Fruit fly (Drosophila melanogaster): ENCODE results near the gene Ge-1.

Gene Ge-1

DNA sequence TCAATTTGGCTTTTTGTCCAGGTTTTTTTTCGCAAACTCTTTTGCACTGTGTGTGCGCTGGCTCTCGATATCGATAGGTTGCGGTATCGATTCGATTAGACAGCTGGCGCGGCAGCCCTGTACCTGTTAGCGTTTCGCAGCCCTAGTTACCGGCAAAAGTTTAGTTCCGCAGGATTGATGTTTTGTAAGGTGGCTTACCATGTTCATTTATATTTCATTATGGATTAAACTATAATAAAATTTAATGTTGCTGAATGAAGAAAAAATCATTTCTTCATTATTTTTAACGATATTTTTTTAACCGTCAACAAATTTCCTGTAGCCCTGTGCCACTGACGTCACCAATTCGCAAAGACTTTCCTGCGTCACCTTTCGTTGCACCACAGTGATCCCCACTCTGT, 5.9 kb upstream of the Ge-1 start, which contains the start of gene Reps (continued):
- peak; percentile 75 for TF ChIP-seq CG14965 (GFP tag; optimal IDR thresholded peaks at IDR 0.05; ENCODE audit: borderline replicate concordance)
- TF ChIP-seq CG18262 (tag; optimal IDR thresholded peaks at IDR 0.05): peak; percentile 98
- peak; percentile 93 for TF ChIP-seq emc (GFP tag; optimal IDR thresholded peaks at IDR 0.05)
- peak; percentile 97 for TF ChIP-seq CG31388 (GFP tag; optimal IDR thresholded peaks at IDR 0.05)
- peak; percentile 99 for TF ChIP-seq ase (GFP tag; IDR thresholded peaks at IDR 0.05)
- TF ChIP-seq CG6272 (GFP tag; IDR thresholded peaks at IDR 0.05): peak; percentile 99

DNA sequence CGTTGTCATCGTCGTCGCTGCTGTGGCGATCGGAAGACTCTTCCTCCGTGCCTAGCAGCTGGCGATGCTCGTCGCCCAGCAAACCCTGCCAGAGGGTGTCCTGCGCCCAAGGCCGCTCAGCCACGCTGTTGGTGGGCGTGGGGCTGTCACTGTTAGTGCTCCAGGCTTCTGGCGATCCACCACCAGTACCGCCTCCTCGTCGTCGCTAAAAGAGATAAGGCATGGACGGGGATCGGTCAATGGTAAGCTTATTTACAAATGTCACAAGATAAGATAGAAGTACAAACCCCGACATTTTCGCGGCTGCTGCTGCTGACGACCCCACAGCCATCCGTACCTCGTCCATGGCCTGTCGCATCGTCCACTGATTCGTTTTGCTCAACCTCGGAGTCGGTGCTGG, 4.6 kb upstream of the Ge-1 start:
- TF ChIP-seq prd (optimal IDR thresholded peaks at IDR 0.05) (peak in 1 of 2 experiments; percentile 12), prd (GFP tag; IDR thresholded peaks at IDR 0.05) (no peak), Med (GFP tag) (peak; percentile 61), Nf-YC (tag; optimal IDR thresholded peaks at IDR 0.05) (no peak)

DNA sequence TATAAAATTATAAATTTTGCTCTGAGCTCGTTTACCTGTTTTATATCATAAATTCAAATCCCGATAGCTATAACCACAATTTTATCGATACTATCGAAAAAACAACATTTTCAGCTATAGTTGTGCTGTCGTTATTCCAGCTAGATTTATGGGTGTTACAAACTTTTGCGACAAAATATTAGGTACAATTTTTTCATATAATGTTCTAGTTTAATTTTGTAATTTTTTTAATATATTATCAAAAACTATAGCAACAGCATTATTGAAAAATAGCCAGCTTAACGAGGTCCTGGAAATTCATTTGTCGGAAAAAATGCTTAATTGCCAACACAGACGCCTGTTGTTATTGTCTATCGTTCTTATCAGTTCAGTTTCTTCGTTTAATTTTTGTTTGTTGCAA, 9.6 kb downstream of the Ge-1 start, which contains the start of gene Wdr59:
Gene Wdr59, plus strand, starts transcription at position 334 of the 400 bp plus-strand sequence.
- TF ChIP-seq oc (tag; optimal IDR thresholded peaks at IDR 0.05): no peak
- TF ChIP-seq CG7928 (GFP tag; optimal IDR thresholded peaks at IDR 0.05): peak; percentile 38
- no peak for TF ChIP-seq Dad (GFP tag; optimal IDR thresholded peaks at IDR 0.05)
- TF ChIP-seq schlank (tag; optimal IDR thresholded peaks at IDR 0.05): no peak
- TF ChIP-seq dati (GFP tag; IDR thresholded peaks at IDR 0.05): no peak
- TF ChIP-seq ash1 (GFP tag; optimal IDR thresholded peaks at IDR 0.05): no peak
- TF ChIP-seq luna (GFP tag; optimal IDR thresholded peaks at IDR 0.05): no peak
- TF ChIP-seq CG10431 (GFP tag; optimal IDR thresholded peaks at IDR 0.05): no peak
- peak; percentile 99 for TF ChIP-seq Sry-β (GFP tag; optimal IDR thresholded peaks at IDR 0.05)
- TF ChIP-seq Abd-B (GFP tag; optimal IDR thresholded peaks at IDR 0.05): peak; percentile 58
- TF ChIP-seq Bdp1 (GFP tag; optimal IDR thresholded peaks at IDR 0.05): no peak
- TF ChIP-seq esg (GFP tag; conservative IDR thresholded peaks at IDR 0.05): 0 out of 2 replicates have a peak, but pooled peaks have one; percentile 9
- peak; percentile 60; the same call in 1 of the 2 replicates for TF ChIP-seq CG2129 (GFP tag; IDR thresholded peaks at IDR 0.05; ENCODE audit: partially characterized antibody)
- TF ChIP-seq Ptx1 (GFP tag; IDR thresholded peaks at IDR 0.05): 0 out of 2 replicates have a peak, but pooled peaks have one; percentile 20
- TF ChIP-seq BtbVII (GFP tag; optimal IDR thresholded peaks at IDR 0.05): no peak
- no peak for TF ChIP-seq HmgD (GFP tag; optimal IDR thresholded peaks at IDR 0.05)
- TF ChIP-seq CG13894 (tag; optimal IDR thresholded peaks at IDR 0.05): no peak
- no peak for TF ChIP-seq gce (GFP tag; IDR thresholded peaks at IDR 0.05)
- TF ChIP-seq Nf-YC (tag; optimal IDR thresholded peaks at IDR 0.05): no peak
- no peak for TF ChIP-seq kay (GFP tag; optimal IDR thresholded peaks at IDR 0.05)
- TF ChIP-seq NC2β (GFP tag; optimal IDR thresholded peaks at IDR 0.05): no peak
- TF ChIP-seq CG7357 (GFP tag; IDR thresholded peaks at IDR 0.05): no peak
- peak; percentile 49 for TF ChIP-seq dmrt11E (tag; optimal IDR thresholded peaks at IDR 0.05)
- TF ChIP-seq odd (GFP tag; optimal IDR thresholded peaks at IDR 0.05): no peak
- TF ChIP-seq mld (GFP tag; IDR thresholded peaks at IDR 0.05; ENCODE audit: partially characterized antibody): no peak
- TF ChIP-seq Mad (GFP tag; optimal IDR thresholded peaks at IDR 0.05): peak; percentile 22
- TF ChIP-seq tin (GFP tag; optimal IDR thresholded peaks at IDR 0.05): peak; percentile 27
- TF ChIP-seq Atf-2 (GFP tag; optimal IDR thresholded peaks at IDR 0.05): no peak
- no peak for TF ChIP-seq CG1024 (GFP tag; IDR thresholded peaks at IDR 0.05)
- TF ChIP-seq Lim3 (GFP tag; IDR thresholded peaks at IDR 0.05): no peak
- no peak for TF ChIP-seq Atf3 (GFP tag; optimal IDR thresholded peaks at IDR 0.05)
- TF ChIP-seq CG3995 (GFP tag; optimal IDR thresholded peaks at IDR 0.05): no peak
- TF ChIP-seq ap (GFP tag; IDR thresholded peaks at IDR 0.05): no peak
- TF ChIP-seq CG14965 (GFP tag; optimal IDR thresholded peaks at IDR 0.05; ENCODE audit: borderline replicate concordance): no peak
- TF ChIP-seq trem (tag; optimal IDR thresholded peaks at IDR 0.05): peak; percentile 67
- TF ChIP-seq CG3838 (GFP tag; optimal IDR thresholded peaks at IDR 0.05): no peak
- TF ChIP-seq CG17568 (GFP tag; optimal IDR thresholded peaks at IDR 0.05): no peak
- peak; percentile 62; the same call in 1 of the 2 replicates for TF ChIP-seq Bgb (GFP tag; IDR thresholded peaks at IDR 0.05; ENCODE audit: partially characterized antibody)
- no peak for TF ChIP-seq C15 (GFP tag; IDR thresholded peaks at IDR 0.05)
- TF ChIP-seq ATbp (GFP tag; optimal IDR thresholded peaks at IDR 0.05): no peak

All from whole organism, embryonic.